Fruit fly (Drosophila melanogaster) whole organism, wandering third instar larva: Measurements from ENCODE around the gene SP555.
A peak's percentile ranks its signal among the peaks of the same experiment; 100 is the strongest.

Source experiments
- Abd-B ChIP-seq: fragments of >200 bp; optimal IDR thresholded peaks from 2 replicates; lab custom pipeline; 2017; ENCODE audit warnings: missing biosample characterization, missing genetic modification characterization
- CG32264 ChIP-seq: fragments of 200-800 bp; sonication (Bioruptor generic); optimal IDR thresholded peaks from 2 replicates; lab custom pipeline; 2016; ENCODE audit warnings: missing biosample characterization, missing genetic modification characterization
- CG9705 ChIP-seq: fragments of 200-800 bp; sonication (Bioruptor generic); optimal IDR thresholded peaks from 2 replicates; lab custom pipeline; 2018; ENCODE audit warnings: missing biosample characterization, mild to moderate bottlenecking, missing genetic modification characterization
- CrebA ChIP-seq: fragments of 200-800 bp; sonication (Bioruptor generic); optimal IDR thresholded peaks from 2 replicates; lab custom pipeline; 2016; ENCODE audit warnings: missing biosample characterization, mild to moderate bottlenecking, missing genetic modification characterization, borderline replicate concordance
- Dfd ChIP-seq: fragments of >200 bp; optimal IDR thresholded peaks from 2 replicates; lab custom pipeline; 2017; ENCODE audit warnings: missing biosample characterization, missing genetic modification characterization
- Dif ChIP-seq: fragments of 200-275, 200-300 bp; sonication (Bioruptor generic); optimal IDR thresholded peaks from 2 replicates; lab custom pipeline; 2018; ENCODE audit warnings: missing biosample characterization, missing genetic modification characterization; ENCODE audit not compliant: partially characterized antibody
- GATAd ChIP-seq: sonication (Bioruptor generic); optimal IDR thresholded peaks from 2 replicates; lab custom pipeline; 2016; ENCODE audit warnings: missing biosample characterization, missing genetic modification characterization
- HLH106 ChIP-seq: fragments of 200-800 bp; optimal IDR thresholded peaks from 3 replicates; lab custom pipeline; 2019; ENCODE audit warnings: missing biosample characterization, mild to moderate bottlenecking, missing genetic modification characterization, moderate library complexity
- Hnf4 ChIP-seq: fragments of 200-800 bp; sonication (Bioruptor generic); optimal IDR thresholded peaks from 2 replicates; lab custom pipeline; 2016; ENCODE audit warnings: missing biosample characterization, mild to moderate bottlenecking, missing genetic modification characterization
- Hr78 ChIP-seq: fragments of >200 bp; optimal IDR thresholded peaks from 2 replicates; lab custom pipeline; 2017; ENCODE audit warnings: missing biosample characterization, missing genetic modification characterization
- Hr83 ChIP-seq: fragments of 200-300 bp; sonication (Bioruptor generic); optimal IDR thresholded peaks from 2 replicates; lab custom pipeline; 2016; ENCODE audit warnings: missing biosample characterization, mild to moderate bottlenecking, missing genetic modification characterization, moderate library complexity; ENCODE audit not compliant: poor library complexity, severe bottlenecking
- Jra ChIP-seq: sonication (Bioruptor generic); optimal IDR thresholded peaks from 2 replicates; lab custom pipeline; 2016; ENCODE audit warnings: missing biosample characterization, missing genetic modification characterization
- Mio ChIP-seq: sonication (Bioruptor generic); optimal IDR thresholded peaks from 2 replicates; lab custom pipeline; 2016; ENCODE audit warnings: missing biosample characterization, missing genetic modification characterization
- Myc ChIP-seq: fragments of >200 bp; optimal IDR thresholded peaks from 2 replicates; lab custom pipeline; 2017
- N ChIP-seq: fragments of >200 bp; optimal IDR thresholded peaks from 2 replicates; lab custom pipeline; 2018; ENCODE audit warnings: missing biosample characterization, missing external identifiers, missing genetic modification characterization
- OdsH ChIP-seq: fragments of 200-800 bp; sonication (Bioruptor generic); optimal IDR thresholded peaks from 2 replicates; lab custom pipeline; 2016; ENCODE audit warnings: missing biosample characterization, mild to moderate bottlenecking, missing genetic modification characterization
- Rel ChIP-seq, 2 experiments: fragments of 200-800 bp; sonication (Bioruptor generic) in 1 of 2; optimal IDR thresholded peaks; 2 replicates in 1 of 2; 3 replicates in 1 of 2; lab custom pipeline; 2016 to 2019; ENCODE audit warnings: mild to moderate bottlenecking in 2 of 2, missing biosample characterization in 2 of 2, missing genetic modification characterization in 2 of 2, moderate library complexity in 1 of 2
- Sp1 ChIP-seq: fragments of 200-800 bp; sonication (Bioruptor generic); optimal IDR thresholded peaks from 3 replicates; lab custom pipeline; 2019; ENCODE audit warnings: missing biosample characterization, mild to moderate bottlenecking, missing genetic modification characterization, moderate library complexity
- Vsx2 ChIP-seq: fragments of 200-300, 225-300 bp; sonication (Bioruptor generic); optimal IDR thresholded peaks from 2 replicates; lab custom pipeline; 2018; ENCODE audit warnings: missing biosample characterization, missing genetic modification characterization; ENCODE audit not compliant: partially characterized antibody
- br ChIP-seq: fragments of 200-800 bp; sonication (Bioruptor generic); optimal IDR thresholded peaks from 2 replicates; lab custom pipeline; 2016; ENCODE audit warnings: missing biosample characterization, missing genetic modification characterization
- brk ChIP-seq: fragments of 200-800 bp; sonication (Bioruptor generic); optimal IDR thresholded peaks from 2 replicates; lab custom pipeline; 2016; ENCODE audit warnings: missing biosample characterization, mild to moderate bottlenecking, missing genetic modification characterization
- dl ChIP-seq, 2 experiments: fragments of 175-275, 200-275 bp in 1 of 2; fragments of 200-275 bp in 1 of 2; sonication (Bioruptor generic); optimal IDR thresholded peaks; lab custom pipeline; 2018; ENCODE audit warnings: mild to moderate bottlenecking in 2 of 2, missing biosample characterization in 2 of 2, missing genetic modification characterization in 2 of 2, moderate library complexity in 2 of 2; ENCODE audit not compliant: partially characterized antibody in 2 of 2, insufficient read depth in 1 of 2
- dmrt93B ChIP-seq: fragments of 200-800 bp; sonication (Bioruptor generic); optimal IDR thresholded peaks from 2 replicates; lab custom pipeline; 2018; ENCODE audit warnings: missing biosample characterization, mild to moderate bottlenecking, missing genetic modification characterization
- dsf ChIP-seq: sonication (Bioruptor generic); optimal IDR thresholded peaks from 2 replicates; lab custom pipeline; 2016; ENCODE audit warnings: missing biosample characterization, missing genetic modification characterization, borderline replicate concordance
- ey ChIP-seq: fragments of 200-800 bp; sonication (Bioruptor generic); optimal IDR thresholded peaks from 2 replicates; lab custom pipeline; 2016; ENCODE audit warnings: missing biosample characterization, missing genetic modification characterization
- foxo ChIP-seq, 2 experiments: fragments of 200-800 bp; sonication (Bioruptor generic); optimal IDR thresholded peaks; 2 replicates in 1 of 2; 3 replicates in 1 of 2; lab custom pipeline; 2016 to 2017; ENCODE audit warnings: missing biosample characterization in 2 of 2, missing genetic modification characterization in 2 of 2
- fru ChIP-seq: fragments of 200-800 bp; sonication (Bioruptor generic); optimal IDR thresholded peaks from 3 replicates; lab custom pipeline; 2016; ENCODE audit warnings: missing biosample characterization, mild to moderate bottlenecking, missing genetic modification characterization
- h ChIP-seq: fragments of 200-800 bp; sonication (Bioruptor generic); optimal IDR thresholded peaks from 3 replicates; lab custom pipeline; 2016; ENCODE audit warnings: missing biosample characterization, mild to moderate bottlenecking, missing genetic modification characterization
- jim ChIP-seq: fragments of 175-275, 200-325 bp; sonication (Bioruptor generic); optimal IDR thresholded peaks from 2 replicates; lab custom pipeline; 2016; ENCODE audit warnings: missing biosample characterization, mild to moderate bottlenecking, missing genetic modification characterization
- lola ChIP-seq: fragments of >200 bp; optimal IDR thresholded peaks from 2 replicates; lab custom pipeline; 2017; ENCODE audit warnings: missing biosample characterization, missing genetic modification characterization
- pan ChIP-seq: fragments of >200 bp; optimal IDR thresholded peaks from 2 replicates; lab custom pipeline; 2017
- psq ChIP-seq: fragments of 200-800 bp; sonication (Bioruptor generic); optimal IDR thresholded peaks from 3 replicates; lab custom pipeline; 2017; ENCODE audit warnings: missing biosample characterization, mild to moderate bottlenecking, missing genetic modification characterization, moderate library complexity
- rgr ChIP-seq: fragments of 200-800 bp; sonication (Bioruptor generic); optimal IDR thresholded peaks from 3 replicates; lab custom pipeline; 2016; ENCODE audit warnings: missing biosample characterization, mild to moderate bottlenecking, missing genetic modification characterization
- sage ChIP-seq: fragments of 200-800 bp; sonication (Bioruptor generic); optimal IDR thresholded peaks from 2 replicates; lab custom pipeline; 2016; ENCODE audit warnings: missing biosample characterization, mild to moderate bottlenecking, missing genetic modification characterization
- sv ChIP-seq: fragments of 200-800 bp; sonication (Bioruptor generic); optimal IDR thresholded peaks from 3 replicates; lab custom pipeline; 2016; ENCODE audit warnings: missing biosample characterization, missing genetic modification characterization
- tai ChIP-seq: sonication (Bioruptor generic); optimal IDR thresholded peaks from 2 replicates; lab custom pipeline; 2016; ENCODE audit warnings: missing biosample characterization, missing genetic modification characterization
- usp ChIP-seq: fragments of >200 bp; optimal IDR thresholded peaks from 2 replicates; lab custom pipeline; 2017; ENCODE audit warnings: missing biosample characterization, missing genetic modification characterization
- woc ChIP-seq: sonication (Bioruptor generic); optimal IDR thresholded peaks from 2 replicates; lab custom pipeline; 2016; ENCODE audit warnings: missing biosample characterization, mild to moderate bottlenecking, missing genetic modification characterization

The SP555 gene

dm6 chr2L:5005464-5005764 is 32.1 kb upstream of the SP555 start:
- TF ChIP-seq Dif (GFP tag; lab: Kevin White, UChicago) (peak; percentile 21), jim (GFP tag; lab: Kevin White, UChicago) (no peak), CG32264 (no peak)

dm6 chr2L:5006323-5006722 is 31.2 kb upstream of the SP555 start:
- TF ChIP-seq Vsx2 (GFP tag; lab: Kevin White, UChicago) (no peak), GATAd (GFP tag; lab: Kevin White, UChicago) (no peak), woc (GFP tag; lab: Kevin White, UChicago) (no peak), Jra (GFP tag; lab: Kevin White, UChicago) (no peak), dmrt93B (GFP tag; lab: Kevin White, UChicago) (no peak), usp (no peak)

- peak; percentile 16 for TF ChIP-seq OdsH (GFP tag; lab: Kevin White, UChicago)
- no peak for TF ChIP-seq dl (GFP tag; optimal IDR thresholded peaks at IDR 0.05; lab: Kevin White, UChicago; ENCODE audit: insufficient read depth in 1 of 2, partially characterized antibody in 2 of 2)
- TF ChIP-seq rgr: peak; percentile 9
- TF ChIP-seq Rel (GFP tag; optimal IDR thresholded peaks at IDR 0.05; lab: Kevin White, UChicago): no peak
- peak; percentile 15 for TF ChIP-seq Rel (tag; optimal IDR thresholded peaks at IDR 0.05; lab: Kevin White, UChicago)
- peak in 1 of 2 experiments; percentile 6 for TF ChIP-seq foxo (GFP tag; optimal IDR thresholded peaks at IDR 0.05; lab: Kevin White, UChicago)
- TF ChIP-seq fru (GFP tag; lab: Kevin White, UChicago): no peak
- TF ChIP-seq br (GFP tag; lab: Kevin White, UChicago): peak; percentile 17
- TF ChIP-seq woc (GFP tag; lab: Kevin White, UChicago): no peak
- TF ChIP-seq CG9705 (GFP tag; lab: Kevin White, UChicago): no peak
Measured at dm6 chr2L:5007256-5007655, 30.3 kb upstream of the SP555 start.

dm6 chr2L:5009306-5010030 is 28.0 kb upstream of the SP555 start, which contains the start of gene Rtnl1:
Gene Rtnl1 (minus strand): TSS chr2L:5009720.
- TF ChIP-seq sage (GFP tag; lab: Kevin White, UChicago) (no peak), pan (lab: Kevin White, UChicago) (no peak), Dif (GFP tag; lab: Kevin White, UChicago) (peak; percentile 57), Abd-B (GFP tag; lab: Kevin White, UChicago) (no peak), fru (GFP tag; lab: Kevin White, UChicago) (peak; percentile 23), ey (GFP tag; lab: Kevin White, UChicago) (no peak), tai (no peak), woc (GFP tag; lab: Kevin White, UChicago) (no peak), N (GFP tag; lab: Kevin White, UChicago) (no peak), rgr (peak; percentile 69), h (GFP tag; lab: Kevin White, UChicago) (peak; percentile 60), br (GFP tag; lab: Kevin White, UChicago) (peak; percentile 29), foxo (GFP tag; optimal IDR thresholded peaks at IDR 0.05; lab: Kevin White, UChicago) (peak in 1 of 2 experiments; percentile 27), Hnf4 (no peak), lola (no peak), Myc (lab: Kevin White, UChicago) (peak; percentile 92), HLH106 (tag; lab: Kevin White, UChicago) (peak; percentile 17), Dfd (no peak), brk (GFP tag; lab: Kevin White, UChicago) (no peak), usp (no peak), GATAd (GFP tag; lab: Kevin White, UChicago) (no peak), jim (GFP tag; lab: Kevin White, UChicago) (no peak), Mio (no peak), CG32264 (no peak), CG9705 (GFP tag; lab: Kevin White, UChicago) (peak; percentile 12), dsf (GFP tag; lab: Kevin White, UChicago) (no peak), Rel (GFP tag; optimal IDR thresholded peaks at IDR 0.05; lab: Kevin White, UChicago) (no peak), Rel (tag; optimal IDR thresholded peaks at IDR 0.05; lab: Kevin White, UChicago) (peak; percentile 57), sv (GFP tag; lab: Kevin White, UChicago) (no peak), Jra (GFP tag; lab: Kevin White, UChicago) (peak; percentile 65), CrebA (GFP tag; lab: Kevin White, UChicago) (no peak), dmrt93B (GFP tag; lab: Kevin White, UChicago) (no peak), Sp1 (peak; percentile 54), Hr78 (no peak), dl (GFP tag; optimal IDR thresholded peaks at IDR 0.05; lab: Kevin White, UChicago; ENCODE audit: insufficient read depth in 1 of 2, partially characterized antibody in 2 of 2) (no peak), psq (GFP tag; lab: Kevin White, UChicago) (no peak), Vsx2 (GFP tag; lab: Kevin White, UChicago) (no peak), Hr83 (GFP tag; lab: Kevin White, UChicago) (peak; percentile 78), OdsH (GFP tag; lab: Kevin White, UChicago) (no peak)
